Worm (Caenorhabditis elegans) whole organism, mixed stage, embryonic: ENCODE measurements around the gene nrde-2.

ENCODE experiments used
- ceh-39 ChIP-seq: fragments of 150-350 bp; optimal IDR thresholded peaks from 2 replicates; lab custom pipeline; 2014; ENCODE audit warnings: missing biosample characterization, missing genetic modification characterization
- elt-3 ChIP-seq: fragments of 150-350 bp; optimal IDR thresholded peaks from 2 replicates; lab custom pipeline; 2014; ENCODE audit warnings: missing biosample characterization, missing genetic modification characterization
- nhr-237 ChIP-seq: fragments of 150-350 bp; optimal IDR thresholded peaks from 2 replicates; lab custom pipeline; 2014; ENCODE audit warnings: missing biosample characterization, missing genetic modification characterization
- tbx-8 ChIP-seq: fragments of 200-800 bp; sonication (Bioruptor generic); optimal IDR thresholded peaks from 2 replicates; lab custom pipeline; 2018; ENCODE audit warnings: mild to moderate bottlenecking, missing genetic modification characterization, moderate library complexity, missing compliant biosample characterization
- unc-39 ChIP-seq: fragments of 150-350 bp; optimal IDR thresholded peaks from 2 replicates; lab custom pipeline; 2014; ENCODE audit warnings: missing biosample characterization, missing genetic modification characterization
- ztf-11 ChIP-seq: fragments of 150-350 bp; optimal IDR thresholded peaks from 2 replicates; lab custom pipeline; 2014; ENCODE audit warnings: missing biosample characterization, missing genetic modification characterization

ce11 chrII:10221627-10222026, 25.8 kb downstream of the nrde-2 start:
- TF ChIP-seq ceh-39 (no peak), tbx-8 (GFP tag; lab: Kevin White, UChicago) (no peak), elt-3 (tag; lab: Kevin White, UChicago) (no peak), ztf-11 (tag; lab: Kevin White, UChicago) (no peak), unc-39 (no peak), nhr-237 (tag; lab: Kevin White, UChicago) (no peak)
